Fruit fly (Drosophila melanogaster) whole organism, embryonic: ENCODE results near the gene CG7065.

Source experiments
- CG10267 ChIP-seq: fragments of 200-800 bp; sonication (Bioruptor generic); optimal IDR thresholded peaks from 2 replicates; lab custom pipeline; 2018; ENCODE audit warnings: missing biosample characterization, mild to moderate bottlenecking, missing genetic modification characterization, moderate library complexity
- CG11504 ChIP-seq: fragments of 200-800 bp; sonication (Bioruptor generic); optimal IDR thresholded peaks from 3 replicates; lab custom pipeline; 2019; ENCODE audit warnings: missing biosample characterization, mild to moderate bottlenecking, missing genetic modification characterization, moderate library complexity
- CG14860 ChIP-seq: fragments of 200-800 bp; sonication (Bioruptor generic); IDR thresholded peaks from 3 replicates; pipeline ENCODE4 v1.3.6; 2022; ENCODE audit warnings: missing biosample characterization, missing genetic modification characterization; ENCODE audit not compliant: partially characterized antibody
- CG17186 ChIP-seq: fragments of 200-800 bp; sonication (Bioruptor generic); optimal IDR thresholded peaks from 3 replicates; lab custom pipeline; 2017; ENCODE audit warnings: missing biosample characterization, missing genetic modification reagents, missing genetic modification characterization
- CG18262 ChIP-seq: fragments of 200-800 bp; optimal IDR thresholded peaks from 3 replicates; lab custom pipeline; 2019; ENCODE audit warnings: missing biosample characterization, mild to moderate bottlenecking, missing genetic modification characterization, moderate library complexity
- CG18619 ChIP-seq: fragments of 200-800 bp; sonication (Bioruptor generic); optimal IDR thresholded peaks from 3 replicates; lab custom pipeline; 2017; ENCODE audit warnings: missing biosample characterization, mild to moderate bottlenecking, missing genetic modification characterization
- CG30020 ChIP-seq: fragments of 200-800 bp; optimal IDR thresholded peaks from 2 replicates; lab custom pipeline; 2019; ENCODE audit warnings: missing biosample characterization, mild to moderate bottlenecking, missing genetic modification characterization, moderate library complexity
- CG34224 ChIP-seq: fragments of 200-800 bp; sonication (Bioruptor generic); IDR thresholded peaks from 3 replicates; pipeline ENCODE4 v1.3.6; 2022; ENCODE audit warnings: missing biosample characterization, missing genetic modification characterization; ENCODE audit not compliant: partially characterized antibody
- CG4820 ChIP-seq: fragments of 200-800 bp; sonication (Bioruptor generic); optimal IDR thresholded peaks from 3 replicates; lab custom pipeline; 2016; ENCODE audit warnings: missing biosample characterization, missing genetic modification characterization
- CG5180 ChIP-seq: fragments of 200-800 bp; sonication (Bioruptor generic); optimal IDR thresholded peaks from 3 replicates; lab custom pipeline; 2017; ENCODE audit warnings: missing biosample characterization, missing genetic modification characterization, mild to moderate bottlenecking, moderate library complexity, missing genetic modification reagents
- CG6689 ChIP-seq: fragments of 200-800 bp; sonication (Bioruptor generic); IDR thresholded peaks from 2 replicates; pipeline ENCODE4 v1.3.6; 2022; ENCODE audit warnings: missing biosample characterization, missing genetic modification characterization
- CG7987 ChIP-seq: fragments of 200-800 bp; sonication (Bioruptor generic); optimal IDR thresholded peaks from 2 replicates; lab custom pipeline; 2018; ENCODE audit warnings: missing biosample characterization, mild to moderate bottlenecking, missing genetic modification characterization, moderate library complexity
- CG8089 ChIP-seq: fragments of 200-800 bp; sonication (Bioruptor generic); optimal IDR thresholded peaks from 3 replicates; lab custom pipeline; 2016; ENCODE audit warnings: missing biosample characterization, missing genetic modification characterization
- Deaf1 ChIP-seq: fragments of 200-800 bp; optimal IDR thresholded peaks from 3 replicates; lab custom pipeline; 2019; ENCODE audit warnings: missing biosample characterization, mild to moderate bottlenecking, missing genetic modification characterization, moderate library complexity
- Elba2 ChIP-seq: fragments of 200-800 bp; sonication (Bioruptor generic); optimal IDR thresholded peaks from 3 replicates; lab custom pipeline; 2016; ENCODE audit warnings: missing biosample characterization, missing genetic modification characterization
- Fer2 ChIP-seq: fragments of 200-800 bp; sonication (Bioruptor generic); optimal IDR thresholded peaks from 2 replicates; lab custom pipeline; 2018; ENCODE audit warnings: missing biosample characterization, mild to moderate bottlenecking, missing genetic modification characterization, moderate library complexity
- Kr ChIP-seq: fragments of 200-800 bp; sonication (Bioruptor generic); optimal IDR thresholded peaks from 2 replicates; lab custom pipeline; 2017; ENCODE audit warnings: missing biosample characterization, mild to moderate bottlenecking, missing genetic modification characterization
- Lpt ChIP-seq: fragments of >200 bp; optimal IDR thresholded peaks from 2 replicates; lab custom pipeline; 2018; ENCODE audit warnings: missing biosample characterization, missing genetic modification characterization
- NC2α ChIP-seq: fragments of 200-800 bp; sonication (Bioruptor generic); optimal IDR thresholded peaks from 2 replicates; lab custom pipeline; 2016; ENCODE audit warnings: missing biosample characterization, missing genetic modification characterization
- NC2β ChIP-seq: fragments of 200-800 bp; sonication (Bioruptor generic); optimal IDR thresholded peaks from 2 replicates; lab custom pipeline; 2016; ENCODE audit warnings: missing biosample characterization, missing genetic modification characterization
- Neu2 ChIP-seq: fragments of 200-800 bp; sonication (Bioruptor generic); optimal IDR thresholded peaks from 3 replicates; lab custom pipeline; 2016; ENCODE audit warnings: missing biosample characterization, missing genetic modification characterization, borderline replicate concordance
- Sin3A ChIP-seq: fragments of >200 bp; optimal IDR thresholded peaks from 2 replicates; lab custom pipeline; 2018
- al ChIP-seq: fragments of 200-800 bp; sonication (Bioruptor generic); IDR thresholded peaks from 2 replicates; pipeline ENCODE4 v1.3.6; 2022; ENCODE audit warnings: missing biosample characterization, missing genetic modification characterization
- ap ChIP-seq: fragments of 200-800 bp; sonication (Bioruptor generic); IDR thresholded peaks from 2 replicates; pipeline ENCODE4 v1.3.6; 2022; ENCODE audit warnings: missing biosample characterization, missing genetic modification characterization
- ara ChIP-seq: fragments of 200-800 bp; sonication (Bioruptor generic); IDR thresholded peaks from 2 replicates; pipeline ENCODE4 v1.3.6; 2022; ENCODE audit warnings: missing biosample characterization, missing genetic modification characterization
- cato ChIP-seq: fragments of 200-800 bp; sonication (Bioruptor generic); optimal IDR thresholded peaks from 2 replicates; lab custom pipeline; 2016; ENCODE audit warnings: missing biosample characterization, missing genetic modification characterization, borderline replicate concordance
- dmrt99B ChIP-seq: fragments of 200-800 bp; sonication (Bioruptor generic); optimal IDR thresholded peaks from 2 replicates; lab custom pipeline; 2018; ENCODE audit warnings: missing biosample characterization, mild to moderate bottlenecking, missing genetic modification characterization, moderate library complexity
- ems ChIP-seq: fragments of 200-800 bp; sonication (Bioruptor generic); optimal IDR thresholded peaks from 3 replicates; lab custom pipeline; 2016; ENCODE audit warnings: missing biosample characterization, missing genetic modification characterization
- eve ChIP-seq, 2 experiments: fragments of >200 bp; optimal IDR thresholded peaks; 2 replicates each; lab custom pipeline; 2017; ENCODE audit warnings: missing biosample characterization in 2 of 2, missing genetic modification characterization in 2 of 2
- eyg ChIP-seq: fragments of 200-800 bp; sonication (Bioruptor generic); optimal IDR thresholded peaks from 3 replicates; lab custom pipeline; 2016; ENCODE audit warnings: missing biosample characterization, missing genetic modification characterization
- gce ChIP-seq: fragments of 200-800 bp; sonication (Bioruptor generic); IDR thresholded peaks from 3 replicates; pipeline ENCODE4 v1.3.6; 2022; ENCODE audit warnings: missing biosample characterization, missing genetic modification characterization
- gfzf ChIP-seq: fragments of 200-800 bp; sonication (Bioruptor generic); optimal IDR thresholded peaks from 2 replicates; lab custom pipeline; 2016; ENCODE audit warnings: missing biosample characterization, mild to moderate bottlenecking, missing genetic modification characterization, moderate library complexity
- gsb-n ChIP-seq: fragments of 200-800 bp; sonication (Bioruptor generic); optimal IDR thresholded peaks from 3 replicates; lab custom pipeline; 2018; ENCODE audit warnings: missing biosample characterization, mild to moderate bottlenecking, missing genetic modification characterization
- hbn ChIP-seq: fragments of 200-800 bp; sonication (Bioruptor generic); IDR thresholded peaks from 2 replicates; pipeline ENCODE4 v1.3.6; 2022; ENCODE audit warnings: missing biosample characterization, missing genetic modification characterization; ENCODE audit not compliant: partially characterized antibody
- kni ChIP-seq: fragments of 200-800 bp; sonication (Bioruptor generic); optimal IDR thresholded peaks from 3 replicates; lab custom pipeline; 2017; ENCODE audit warnings: mild to moderate bottlenecking, missing biosample characterization, missing genetic modification reagents, missing genetic modification characterization
- lbe ChIP-seq: fragments of 200-800 bp; sonication (Bioruptor generic); optimal IDR thresholded peaks from 2 replicates; lab custom pipeline; 2016; ENCODE audit warnings: missing biosample characterization, mild to moderate bottlenecking, missing genetic modification characterization
- lola ChIP-seq, 3 experiments: fragments of >200 bp in 2 of 3; fragments of 200-800 bp in 1 of 3; sonication (Bioruptor generic) in 1 of 3; optimal IDR thresholded peaks; 2 replicates each; lab custom pipeline; 2017 to 2019; ENCODE audit warnings: missing biosample characterization in 3 of 3, missing genetic modification characterization in 3 of 3, mild to moderate bottlenecking in 1 of 3, moderate library complexity in 1 of 3
- pan ChIP-seq, 4 experiments: fragments of >200 bp in 3 of 4; fragments of 200-800 bp in 1 of 4; sonication (Bioruptor generic) in 1 of 4; optimal IDR thresholded peaks in 3 of 4; IDR thresholded peaks in 1 of 4; 2 replicates each; pipeline versions ENCODE4 v1.3.6 to Lab custom; 2017 to 2022; ENCODE audit warnings: missing biosample characterization in 2 of 4, missing genetic modification characterization in 2 of 4, mixed read lengths in 1 of 4
- peb ChIP-seq: fragments of 200-800 bp; sonication (Bioruptor generic); IDR thresholded peaks from 2 replicates; pipeline ENCODE4 v1.3.6; 2022; ENCODE audit warnings: missing biosample characterization, missing genetic modification characterization
- rib ChIP-seq: fragments of 200-800 bp; sonication (Bioruptor generic); IDR thresholded peaks from 2 replicates; pipeline ENCODE4 v1.3.6; 2022; ENCODE audit warnings: missing biosample characterization, missing genetic modification characterization
- scrt ChIP-seq: fragments of 200-800 bp; sonication (Bioruptor generic); optimal IDR thresholded peaks from 2 replicates; lab custom pipeline; 2018; ENCODE audit warnings: missing biosample characterization, mild to moderate bottlenecking, missing genetic modification characterization, moderate library complexity
- seq ChIP-seq: fragments of 200-800 bp; sonication (Bioruptor generic); IDR thresholded peaks from 2 replicates; pipeline ENCODE4 v1.3.6; 2022; ENCODE audit warnings: missing biosample characterization, missing genetic modification characterization
- sim ChIP-seq: fragments of 200-800 bp; sonication (Bioruptor generic); IDR thresholded peaks from 2 replicates; pipeline ENCODE4 v1.3.6; 2022; ENCODE audit warnings: missing biosample characterization, missing genetic modification characterization
- sisA ChIP-seq: fragments of 200-800 bp; sonication (Bioruptor generic); IDR thresholded peaks from 2 replicates; pipeline ENCODE4 v1.3.6; 2022; ENCODE audit warnings: missing biosample characterization, missing genetic modification characterization
- ssp ChIP-seq: fragments of 200-800 bp; sonication (Bioruptor generic); IDR thresholded peaks from 2 replicates; pipeline ENCODE4 v1.3.6; 2022; ENCODE audit warnings: missing biosample characterization, missing genetic modification characterization
- sug ChIP-seq: fragments of 200-800 bp; optimal IDR thresholded peaks from 2 replicates; lab custom pipeline; 2019; ENCODE audit warnings: missing biosample characterization, mild to moderate bottlenecking, missing genetic modification characterization, moderate library complexity
- toy ChIP-seq: fragments of 200-800 bp; sonication (Bioruptor generic); IDR thresholded peaks from 2 replicates; pipeline ENCODE4 v1.3.6; 2022; ENCODE audit warnings: missing biosample characterization, missing genetic modification characterization
- tx ChIP-seq: fragments of 200-800 bp; sonication (Bioruptor generic); optimal IDR thresholded peaks from 2 replicates; lab custom pipeline; 2016; ENCODE audit warnings: missing biosample characterization, missing genetic modification characterization

Gene CG7065

DNA sequence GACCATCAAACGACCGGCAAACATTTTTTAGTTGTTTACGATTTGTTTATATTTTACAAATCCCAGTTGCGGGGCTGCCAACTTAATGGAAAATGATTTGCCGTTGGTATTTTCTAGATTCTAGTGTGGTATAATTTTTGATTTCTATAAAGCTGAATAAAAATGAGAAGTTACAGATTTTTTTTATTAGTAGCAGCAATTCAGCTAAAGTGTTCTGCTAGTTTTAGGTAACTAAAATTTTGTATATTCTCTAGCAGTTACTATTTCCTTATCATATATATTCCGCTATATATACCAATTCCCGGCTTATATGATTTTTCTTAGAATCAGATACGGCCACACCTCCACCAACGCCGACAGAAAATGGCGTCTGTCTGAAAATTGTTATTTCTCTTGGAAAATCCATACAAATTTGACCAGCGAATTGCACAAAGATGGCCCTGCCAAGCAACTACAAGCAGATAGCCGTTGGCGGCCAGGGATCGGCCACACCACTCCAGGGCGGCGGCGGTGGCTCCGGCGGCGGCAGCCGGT, 6.8 kb downstream of the CG7065 start, which contains the start of the genes fh and Bap111 (continued):
- TF ChIP-seq CG18619 (no peak), CG18262 (tag; lab: Kevin White, UChicago) (no peak), Neu2 (GFP tag; lab: Kevin White, UChicago) (no peak), sug (peak; percentile 7), CG14860 (GFP tag; lab: Robert Waterston, UW) (no peak)

DNA sequence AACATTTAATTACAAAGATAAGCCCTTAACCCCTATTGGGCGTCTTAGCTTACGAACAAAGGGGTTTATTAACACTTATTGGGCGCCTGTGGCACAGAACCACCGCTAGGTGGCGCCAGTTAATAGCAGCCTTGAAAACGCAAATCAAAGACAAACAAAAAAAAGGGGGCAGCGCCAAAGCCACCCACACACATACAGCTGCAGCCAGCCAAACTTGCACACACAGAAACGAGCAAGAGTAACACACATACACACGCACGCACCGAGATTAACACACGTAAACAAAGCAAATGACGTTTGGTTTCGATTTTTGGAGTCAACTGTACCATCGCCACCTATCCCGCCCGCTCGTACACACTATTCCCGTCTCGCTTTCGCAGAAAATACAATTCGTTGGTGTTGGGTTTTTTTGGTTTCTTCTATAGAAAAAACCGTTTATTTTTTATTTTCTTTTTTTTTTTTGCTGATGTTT, 9.9 kb downstream of the CG7065 start:
- no peak for TF ChIP-seq ssp (GFP tag; lab: Robert Waterston, UW)
- TF ChIP-seq gce (GFP tag; lab: Robert Waterston, UW): no peak
- TF ChIP-seq lbe (GFP tag; lab: Kevin White, UChicago): peak; percentile 70
- no peak for TF ChIP-seq CG11504 (tag; lab: Kevin White, UChicago)
- no peak; the same call in 2 of the 3 replicates for TF ChIP-seq CG34224 (GFP tag; lab: Robert Waterston, UW)
- TF ChIP-seq eyg (GFP tag; lab: Kevin White, UChicago): no peak
- peak; percentile 73; the same call in 1 of the 2 replicates for TF ChIP-seq rib
- peak; percentile 11 for TF ChIP-seq CG18262 (tag; lab: Kevin White, UChicago)
- TF ChIP-seq Lpt (GFP tag; lab: Kevin White, UChicago): no peak
- TF ChIP-seq CG8089 (GFP tag; lab: Kevin White, UChicago): peak; percentile 14
- no peak for TF ChIP-seq NC2β (GFP tag; lab: Kevin White, UChicago)
- no peak for TF ChIP-seq seq
- TF ChIP-seq gsb-n: no peak
- peak; percentile 36 for TF ChIP-seq CG5180 (GFP tag; lab: Kevin White, UChicago)
- TF ChIP-seq cato (GFP tag; lab: Kevin White, UChicago): no peak
- TF ChIP-seq Fer2: no peak
- peak; percentile 91 for TF ChIP-seq Elba2 (GFP tag; lab: Kevin White, UChicago)
- peak; percentile 24 for TF ChIP-seq CG10267 (tag; lab: Kevin White, UChicago)
- TF ChIP-seq peb (GFP tag; lab: Robert Waterston, UW): no peak
- TF ChIP-seq lola (GFP tag; optimal IDR thresholded peaks at IDR 0.05; lab: Kevin White, UChicago): no peak
- TF ChIP-seq sim (GFP tag; lab: Robert Waterston, UW): peak; percentile 23; the same call in 1 of the 2 replicates
- peak; percentile 33 for TF ChIP-seq CG17186 (GFP tag; lab: Kevin White, UChicago)
- no peak for TF ChIP-seq Kr (GFP tag; lab: Kevin White, UChicago)
- TF ChIP-seq dmrt99B (tag; lab: Kevin White, UChicago): no peak
- TF ChIP-seq al (GFP tag; lab: Robert Waterston, UW): no peak
- no peak for TF ChIP-seq pan (optimal IDR thresholded peaks at IDR 0.05; lab: Kevin White, UChicago)
- TF ChIP-seq pan (GFP tag; optimal IDR thresholded peaks at IDR 0.05 in 1 of 2, IDR thresholded peaks at IDR 0.05 in 1 of 2): peak in 1 of 2 experiments; percentile 55
- no peak for TF ChIP-seq Sin3A (lab: Kevin White, UChicago)
- TF ChIP-seq CG7987 (GFP tag; lab: Kevin White, UChicago): no peak
- peak; percentile 12 for TF ChIP-seq scrt
- no peak for TF ChIP-seq toy (GFP tag; lab: Robert Waterston, UW)
- TF ChIP-seq CG4820 (GFP tag; lab: Kevin White, UChicago): no peak
- no peak for TF ChIP-seq ems (GFP tag; lab: Kevin White, UChicago)
- TF ChIP-seq NC2α (GFP tag; lab: Kevin White, UChicago): no peak
- TF ChIP-seq ara (GFP tag; lab: Robert Waterston, UW): no peak
- TF ChIP-seq hbn (GFP tag; lab: Robert Waterston, UW): no peak
- TF ChIP-seq kni (GFP tag; lab: Kevin White, UChicago): peak; percentile 76
- TF ChIP-seq CG6689 (GFP tag; lab: Robert Waterston, UW): no peak
- TF ChIP-seq CG30020 (tag; lab: Kevin White, UChicago): no peak
- no peak for TF ChIP-seq eve (GFP tag; optimal IDR thresholded peaks at IDR 0.05; lab: Kevin White, UChicago)
- TF ChIP-seq sisA: no peak
- peak; percentile 50 for TF ChIP-seq Deaf1
- TF ChIP-seq tx (GFP tag; lab: Kevin White, UChicago): no peak
- peak; percentile 11 for TF ChIP-seq gfzf
- TF ChIP-seq ap: no peak
